Fruit fly (Drosophila melanogaster) whole organism, embryonic: ENCODE data around the gene Hsp83.

Experiments
- Ada2b ChIP-seq: fragments of 200-800 bp; sonication (Bioruptor generic); IDR thresholded peaks from 2 replicates; pipeline ENCODE4 v1.3.6; 2022; ENCODE audit warnings: missing biosample characterization, missing genetic modification characterization
- Adf1 ChIP-seq: fragments of 200-800 bp; sonication (Bioruptor generic); IDR thresholded peaks from 2 replicates; pipeline ENCODE4 v1.3.6; 2022; ENCODE audit warnings: missing biosample characterization, missing genetic modification characterization
- CG1024 ChIP-seq: fragments of 200-800 bp; sonication (Bioruptor generic); IDR thresholded peaks from 2 replicates; pipeline ENCODE4 v1.3.6; 2022; ENCODE audit warnings: missing biosample characterization, missing genetic modification characterization
- CG10366 ChIP-seq: fragments of 200-800 bp; sonication (Bioruptor generic); IDR thresholded peaks from 2 replicates; pipeline ENCODE4 v1.3.6; 2022; ENCODE audit warnings: missing biosample characterization, missing genetic modification characterization
- CG11398 ChIP-seq: fragments of 200-800 bp; sonication (Bioruptor generic); optimal IDR thresholded peaks from 2 replicates; lab custom pipeline; 2016; ENCODE audit warnings: missing biosample characterization, missing genetic modification characterization
- CG12155 ChIP-seq: fragments of 200-800 bp; sonication (Bioruptor generic); optimal IDR thresholded peaks from 3 replicates; lab custom pipeline; 2016; ENCODE audit warnings: missing biosample characterization, missing genetic modification characterization
- CG12236 ChIP-seq: fragments of 200-800 bp; sonication (Bioruptor generic); optimal IDR thresholded peaks from 2 replicates; lab custom pipeline; 2016; ENCODE audit warnings: missing biosample characterization, missing genetic modification characterization
- CG12659 ChIP-seq: fragments of 200-800 bp; sonication (Bioruptor generic); optimal IDR thresholded peaks from 3 replicates; lab custom pipeline; 2017; ENCODE audit warnings: mild to moderate bottlenecking, missing biosample characterization, missing genetic modification reagents, missing genetic modification characterization
- CG12744 ChIP-seq: fragments of 200-800 bp; sonication (Bioruptor generic); optimal IDR thresholded peaks from 2 replicates; lab custom pipeline; 2016; ENCODE audit warnings: missing biosample characterization, missing genetic modification characterization
- CG15269 ChIP-seq: fragments of 200-800 bp; sonication (Bioruptor generic); optimal IDR thresholded peaks from 2 replicates; lab custom pipeline; 2018; ENCODE audit warnings: missing biosample characterization, mild to moderate bottlenecking, missing genetic modification characterization, moderate library complexity
- CG17385 ChIP-seq: fragments of 200-800 bp; sonication (Bioruptor generic); optimal IDR thresholded peaks from 3 replicates; lab custom pipeline; 2018; ENCODE audit warnings: missing biosample characterization, mild to moderate bottlenecking, missing genetic modification characterization
- CG18599 ChIP-seq: fragments of 200-800 bp; sonication (Bioruptor generic); optimal IDR thresholded peaks from 3 replicates; lab custom pipeline; 2017; ENCODE audit warnings: missing biosample characterization, missing genetic modification characterization, mild to moderate bottlenecking, moderate library complexity, missing genetic modification reagents
- CG18619 ChIP-seq: fragments of 200-800 bp; sonication (Bioruptor generic); optimal IDR thresholded peaks from 3 replicates; lab custom pipeline; 2017; ENCODE audit warnings: missing biosample characterization, mild to moderate bottlenecking, missing genetic modification characterization
- CG4730 ChIP-seq: fragments of 200-800 bp; sonication (Bioruptor generic); IDR thresholded peaks from 2 replicates; pipeline ENCODE4 v1.3.6; 2022; ENCODE audit warnings: missing biosample characterization, missing genetic modification characterization
- CG6683 ChIP-seq: fragments of 200-800 bp; sonication (Bioruptor generic); optimal IDR thresholded peaks from 2 replicates; lab custom pipeline; 2017; ENCODE audit warnings: missing biosample characterization, mild to moderate bottlenecking, missing genetic modification characterization, missing genetic modification reagents
- CG6813 ChIP-seq: fragments of 200-800 bp; sonication (Bioruptor generic); optimal IDR thresholded peaks from 2 replicates; lab custom pipeline; 2017; ENCODE audit warnings: missing biosample characterization, missing genetic modification characterization, mild to moderate bottlenecking, moderate library complexity, missing genetic modification reagents
- CG7987 ChIP-seq: fragments of 200-800 bp; sonication (Bioruptor generic); optimal IDR thresholded peaks from 2 replicates; lab custom pipeline; 2018; ENCODE audit warnings: missing biosample characterization, mild to moderate bottlenecking, missing genetic modification characterization, moderate library complexity
- CG8281 ChIP-seq: fragments of 200-800 bp; sonication (Bioruptor generic); optimal IDR thresholded peaks from 2 replicates; lab custom pipeline; 2018; ENCODE audit warnings: missing biosample characterization, mild to moderate bottlenecking, missing genetic modification characterization, moderate library complexity
- CkIIα-i1 ChIP-seq: fragments of 200-800 bp; sonication (Bioruptor generic); IDR thresholded peaks from 2 replicates; pipeline ENCODE4 v1.3.6; 2022; ENCODE audit warnings: missing biosample characterization, missing genetic modification characterization
- Dip2 ChIP-seq: fragments of 200-800 bp; sonication (Bioruptor generic); IDR thresholded peaks from 2 replicates; pipeline ENCODE4 v1.3.6; 2022; ENCODE audit warnings: missing biosample characterization, missing genetic modification characterization
- HHEX ChIP-seq: fragments of 200-800 bp; sonication (Bioruptor generic); optimal IDR thresholded peaks from 3 replicates; lab custom pipeline; 2017; ENCODE audit warnings: missing biosample characterization, mild to moderate bottlenecking, missing genetic modification characterization, missing genetic modification reagents
- HLHmδ ChIP-seq: fragments of 200-800 bp; sonication (Bioruptor generic); optimal IDR thresholded peaks from 2 replicates; lab custom pipeline; 2018; ENCODE audit warnings: missing biosample characterization, mild to moderate bottlenecking, missing genetic modification characterization, moderate library complexity
- MTF-1 ChIP-seq: fragments of 200-800 bp; sonication (Bioruptor generic); optimal IDR thresholded peaks from 2 replicates; lab custom pipeline; 2018; ENCODE audit warnings: missing biosample characterization, mild to moderate bottlenecking, missing genetic modification characterization, borderline replicate concordance
- Trl ChIP-seq, 3 experiments: fragments of >200 bp in 2 of 3; fragments of 200-800 bp in 1 of 3; sonication (Bioruptor generic) in 1 of 3; optimal IDR thresholded peaks; 2 replicates in 1 of 3; 3 replicates in 2 of 3; lab custom pipeline; 2016 to 2017; ENCODE audit warnings: missing biosample characterization in 1 of 3, missing genetic modification characterization in 1 of 3
- YL-1 ChIP-seq: fragments of 200-800 bp; sonication (Bioruptor generic); optimal IDR thresholded peaks from 3 replicates; lab custom pipeline; 2017; ENCODE audit warnings: missing biosample characterization, mild to moderate bottlenecking, missing genetic modification characterization
- al ChIP-seq: fragments of 200-800 bp; sonication (Bioruptor generic); IDR thresholded peaks from 2 replicates; pipeline ENCODE4 v1.3.6; 2022; ENCODE audit warnings: missing biosample characterization, missing genetic modification characterization
- az2 ChIP-seq: fragments of 200-800 bp; sonication (Bioruptor generic); optimal IDR thresholded peaks from 3 replicates; lab custom pipeline; 2016; ENCODE audit warnings: missing biosample characterization, missing genetic modification characterization
- caup ChIP-seq: fragments of 200-800 bp; sonication (Bioruptor generic); optimal IDR thresholded peaks from 3 replicates; lab custom pipeline; 2017; ENCODE audit warnings: missing biosample characterization, mild to moderate bottlenecking, missing genetic modification characterization, moderate library complexity; ENCODE audit not compliant: severe bottlenecking
- croc ChIP-seq: fragments of 200-800 bp; sonication (Bioruptor generic); conservative IDR thresholded peaks from 3 replicates; pipeline ENCODE4 v1.3.6; 2022; ENCODE audit warnings: missing biosample characterization, missing genetic modification characterization
- dan ChIP-seq: fragments of 200-800 bp; sonication (Bioruptor generic); IDR thresholded peaks from 2 replicates; pipeline ENCODE4 v1.3.6; 2022; ENCODE audit warnings: missing biosample characterization, missing genetic modification characterization
- dm ChIP-seq: fragments of 200-800 bp; sonication (Bioruptor generic); optimal IDR thresholded peaks from 3 replicates; lab custom pipeline; 2016; ENCODE audit warnings: missing biosample characterization, missing genetic modification characterization
- en ChIP-seq: fragments of 200-800 bp; sonication (Bioruptor generic); optimal IDR thresholded peaks from 2 replicates; lab custom pipeline; 2016; ENCODE audit warnings: missing biosample characterization, missing genetic modification characterization
- ewg ChIP-seq: fragments of 200-800 bp; sonication (Bioruptor generic); optimal IDR thresholded peaks from 3 replicates; lab custom pipeline; 2017; ENCODE audit warnings: mild to moderate bottlenecking, missing biosample characterization, missing genetic modification reagents, missing genetic modification characterization
- fd3F ChIP-seq: fragments of 200-800 bp; sonication (Bioruptor generic); optimal IDR thresholded peaks from 2 replicates; lab custom pipeline; 2018; ENCODE audit warnings: missing biosample characterization, mild to moderate bottlenecking, missing genetic modification characterization, moderate library complexity
- fru ChIP-seq: fragments of >200 bp; optimal IDR thresholded peaks from 2 replicates; lab custom pipeline; 2017
- her ChIP-seq: fragments of 200-800 bp; sonication (Bioruptor generic); optimal IDR thresholded peaks from 2 replicates; lab custom pipeline; 2016; ENCODE audit warnings: missing biosample characterization, missing genetic modification characterization
- hkb ChIP-seq, 2 experiments: fragments of 200-800 bp in 1 of 2; fragments of >200 bp in 1 of 2; sonication (Bioruptor generic) in 1 of 2; IDR thresholded peaks in 1 of 2; optimal IDR thresholded peaks in 1 of 2; 2 replicates each; pipeline versions ENCODE4 v1.3.6 to Lab custom; 2017 to 2022; ENCODE audit warnings: missing biosample characterization in 1 of 2, missing genetic modification characterization in 1 of 2
- kah ChIP-seq: fragments of 200-800 bp; sonication (Bioruptor generic); optimal IDR thresholded peaks from 2 replicates; lab custom pipeline; 2018; ENCODE audit warnings: missing biosample characterization, mild to moderate bottlenecking, missing genetic modification characterization
- lmd ChIP-seq: fragments of 200-800 bp; sonication (Bioruptor generic); IDR thresholded peaks from 2 replicates; pipeline ENCODE4 v1.3.6; 2022; ENCODE audit warnings: missing biosample characterization, missing genetic modification characterization
- mirr ChIP-seq: fragments of 200-800 bp; sonication (Bioruptor generic); optimal IDR thresholded peaks from 3 replicates; lab custom pipeline; 2018; ENCODE audit warnings: missing biosample characterization, mild to moderate bottlenecking, missing genetic modification characterization
- nau ChIP-seq: fragments of 200-800 bp; sonication (Bioruptor generic); optimal IDR thresholded peaks from 3 replicates; lab custom pipeline; 2017; ENCODE audit warnings: missing biosample characterization, mild to moderate bottlenecking, missing genetic modification characterization, missing genetic modification reagents
- nerfin-2 ChIP-seq: fragments of 200-800 bp; sonication (Bioruptor generic); IDR thresholded peaks from 2 replicates; pipeline ENCODE4 v1.3.6; 2022; ENCODE audit warnings: missing biosample characterization, missing genetic modification characterization; ENCODE audit not compliant: partially characterized antibody
- pros ChIP-seq: fragments of 200-800 bp; sonication (Bioruptor generic); optimal IDR thresholded peaks from 3 replicates; lab custom pipeline; 2019; ENCODE audit warnings: missing biosample characterization, mild to moderate bottlenecking, missing genetic modification characterization, moderate library complexity
- scrt ChIP-seq: fragments of 200-800 bp; sonication (Bioruptor generic); optimal IDR thresholded peaks from 2 replicates; lab custom pipeline; 2018; ENCODE audit warnings: missing biosample characterization, mild to moderate bottlenecking, missing genetic modification characterization, moderate library complexity
- toy ChIP-seq: fragments of 200-800 bp; sonication (Bioruptor generic); IDR thresholded peaks from 2 replicates; pipeline ENCODE4 v1.3.6; 2022; ENCODE audit warnings: missing biosample characterization, missing genetic modification characterization
- tx ChIP-seq: fragments of 200-800 bp; sonication (Bioruptor generic); optimal IDR thresholded peaks from 2 replicates; lab custom pipeline; 2016; ENCODE audit warnings: missing biosample characterization, missing genetic modification characterization

Hsp83 gene

dm6 chr3L:3208895-3209294, 16.1 kb downstream of the Hsp83 start, which contains the start of the genes CG32269 and CG32270:
Gene CG32269, minus strand, starts transcription at chr3L:3208985.
Gene CG32270, minus strand, starts transcription at chr3L:3208985.
- TF ChIP-seq CG17385 (GFP tag; lab: Kevin White, UChicago): no peak
- TF ChIP-seq Trl (optimal IDR thresholded peaks at IDR 0.05; lab: Kevin White, UChicago): no peak
- TF ChIP-seq Trl (GFP tag; optimal IDR thresholded peaks at IDR 0.05; lab: Kevin White, UChicago): peak; percentile 0
- peak; percentile 11 for TF ChIP-seq caup (GFP tag; lab: Kevin White, UChicago)
- TF ChIP-seq HLHmδ (GFP tag; lab: Kevin White, UChicago): peak; percentile 30
- TF ChIP-seq MTF-1 (GFP tag; lab: Kevin White, UChicago): peak; percentile 0
- TF ChIP-seq tx (GFP tag; lab: Kevin White, UChicago): no peak
- TF ChIP-seq HHEX (GFP tag; lab: Kevin White, UChicago): no peak
- TF ChIP-seq her (GFP tag; lab: Kevin White, UChicago): no peak
- no peak for TF ChIP-seq YL-1 (GFP tag; lab: Kevin White, UChicago)
- TF ChIP-seq en: no peak
- TF ChIP-seq CG15269 (tag; lab: Kevin White, UChicago): no peak
- TF ChIP-seq nau: no peak
- TF ChIP-seq CG18599: no peak
- peak; percentile 3 for TF ChIP-seq CG18619 (GFP tag; lab: Kevin White, UChicago)
- TF ChIP-seq croc (GFP tag; lab: Robert Waterston, UW): no peak
- TF ChIP-seq CG12744: no peak
- no peak for TF ChIP-seq CG4730 (GFP tag; lab: Robert Waterston, UW)
- no peak for TF ChIP-seq fru (lab: Kevin White, UChicago)
- TF ChIP-seq CG11398: no peak
- TF ChIP-seq CG6683 (GFP tag; lab: Kevin White, UChicago): no peak
- no peak for TF ChIP-seq CG7987 (GFP tag; lab: Kevin White, UChicago)
- no peak for TF ChIP-seq ewg (GFP tag; lab: Kevin White, UChicago)
- TF ChIP-seq CG1024 (GFP tag; lab: Robert Waterston, UW): no peak
- peak; percentile 71 for TF ChIP-seq kah
- no peak for TF ChIP-seq pros (GFP tag; lab: Kevin White, UChicago)
- TF ChIP-seq nerfin-2 (GFP tag; lab: Robert Waterston, UW): no peak
- TF ChIP-seq CG10366: no peak
- TF ChIP-seq CG12659 (GFP tag; lab: Kevin White, UChicago): no peak
- no peak for TF ChIP-seq Ada2b (GFP tag; lab: Robert Waterston, UW)
- no peak for TF ChIP-seq CG12236 (GFP tag; lab: Kevin White, UChicago)
- TF ChIP-seq Dip2 (GFP tag; lab: Robert Waterston, UW): no peak
- no peak for TF ChIP-seq dan (GFP tag; lab: Robert Waterston, UW)
- TF ChIP-seq dm (GFP tag; lab: Kevin White, UChicago): no peak
- TF ChIP-seq mirr (GFP tag; lab: Kevin White, UChicago): peak; percentile 66
- TF ChIP-seq az2 (GFP tag; lab: Kevin White, UChicago): no peak
- no peak for TF ChIP-seq toy (GFP tag; lab: Robert Waterston, UW)
- peak; percentile 18 for TF ChIP-seq CG6813 (GFP tag; lab: Kevin White, UChicago)
- TF ChIP-seq al (GFP tag; lab: Robert Waterston, UW): no peak
- no peak for TF ChIP-seq lmd (GFP tag; lab: Robert Waterston, UW)
- no peak for TF ChIP-seq hkb (optimal IDR thresholded peaks at IDR 0.05; lab: Kevin White, UChicago)
- TF ChIP-seq hkb (GFP tag; IDR thresholded peaks at IDR 0.05; lab: Robert Waterston, UW): no peak
- no peak for TF ChIP-seq Adf1 (GFP tag; lab: Robert Waterston, UW)
- TF ChIP-seq scrt (GFP tag; lab: Kevin White, UChicago): no peak
- TF ChIP-seq fd3F: no peak
- TF ChIP-seq CkIIα-i1 (GFP tag; lab: Robert Waterston, UW): no peak
- TF ChIP-seq CG12155 (GFP tag; lab: Kevin White, UChicago): no peak
- no peak for TF ChIP-seq CG8281
